Fruit fly (Drosophila melanogaster) Kc167 (cell line): ENCODE results near the gene CG33306.

Experiments
- h ChIP-seq: fragments of >200 bp; optimal IDR thresholded peaks from 3 replicates; lab custom pipeline; 2018; ENCODE audit warnings: missing external identifiers
- insv ChIP-seq: fragments of >200 bp; optimal IDR thresholded peaks from 3 replicates; lab custom pipeline; 2018; ENCODE audit warnings: missing external identifiers
- psq ChIP-seq: fragments of >200 bp; optimal IDR thresholded peaks from 2 replicates; lab custom pipeline; 2017; ENCODE audit warnings: missing external identifiers
- ttk ChIP-seq: sonication (Bioruptor generic); optimal IDR thresholded peaks from 2 replicates; lab custom pipeline; 2017; ENCODE audit warnings: missing external identifiers

dm6 chr2L:13827557-13827956 is 16.0 kb downstream of the CG33306 start, which contains the start of gene PolG1:
- TF ChIP-seq psq (lab: Kevin White, UChicago) (no peak), h (lab: Kevin White, UChicago) (no peak), insv (lab: Kevin White, UChicago) (no peak), ttk (no peak)
